Fruit fly (Drosophila melanogaster): ENCODE results near the gene CG32485.

Gene CG32485

dm6 chr3L:3080084-3080994 lies 30.2 kb downstream of the CG32485 start (continued):
- TF ChIP-seq CG10543 (GFP tag; optimal IDR thresholded peaks at IDR 0.05) (peak; percentile 80), oc (tag; optimal IDR thresholded peaks at IDR 0.05) (peak; percentile 7), Optix (GFP tag; IDR thresholded peaks at IDR 0.05) (peak; percentile 37; the same call in 2 of the 3 replicates), rib (GFP tag; IDR thresholded peaks at IDR 0.05) (no peak), CG34376 (GFP tag; optimal IDR thresholded peaks at IDR 0.05) (peak; percentile 98), z (GFP tag; IDR thresholded peaks at IDR 0.05) (no peak), CG32772 (GFP tag; IDR thresholded peaks at IDR 0.05) (peak; percentile 46), B-H1 (GFP tag; IDR thresholded peaks at IDR 0.05) (peak; percentile 31; the same call in 2 of the 3 replicates), Camta (GFP tag; optimal IDR thresholded peaks at IDR 0.05) (no peak), ATbp (GFP tag; optimal IDR thresholded peaks at IDR 0.05) (peak; percentile 32), wek (GFP tag; optimal IDR thresholded peaks at IDR 0.05) (no peak), cwo (GFP tag; optimal IDR thresholded peaks at IDR 0.05) (peak; percentile 75), dmrt11E (tag; optimal IDR thresholded peaks at IDR 0.05) (peak; percentile 13), NFAT (GFP tag; IDR thresholded peaks at IDR 0.05) (0 out of 2 replicates have a peak, but pooled peaks have one; percentile 19), p53 (GFP tag; optimal IDR thresholded peaks at IDR 0.05) (no peak), chinmo (GFP tag; IDR thresholded peaks at IDR 0.05; ENCODE audit: partially characterized antibody) (0 out of 4 replicates have a peak, but pooled peaks have one; percentile 61), sr (GFP tag; IDR thresholded peaks at IDR 0.05) (no peak), CG15011 (GFP tag; optimal IDR thresholded peaks at IDR 0.05) (peak; percentile 4), Dp (GFP tag; optimal IDR thresholded peaks at IDR 0.05) (no peak), Lpt (GFP tag; optimal IDR thresholded peaks at IDR 0.05) (no peak), slou (GFP tag; optimal IDR thresholded peaks at IDR 0.05) (no peak), bab2 (GFP tag; optimal IDR thresholded peaks at IDR 0.05) (peak; percentile 41), CG10267 (tag; optimal IDR thresholded peaks at IDR 0.05) (no peak), MTF-1 (GFP tag; optimal IDR thresholded peaks at IDR 0.05; ENCODE audit: borderline replicate concordance) (peak; percentile 25), jing (GFP tag; optimal IDR thresholded peaks at IDR 0.05) (peak; percentile 30), phol (tag; optimal IDR thresholded peaks at IDR 0.05) (peak; percentile 48), CG11560 (tag; IDR thresholded peaks at IDR 0.05) (0 out of 3 replicates have a peak, but pooled peaks have one; percentile 10), Scr (GFP tag; IDR thresholded peaks at IDR 0.05; ENCODE audit: partially characterized antibody) (no peak), hkb (optimal IDR thresholded peaks at IDR 0.05) (no peak), hkb (GFP tag; IDR thresholded peaks at IDR 0.05) (peak; percentile 49; the same call in 1 of the 2 replicates), CG3407 (GFP tag; optimal IDR thresholded peaks at IDR 0.05) (peak; percentile 51), dysf (GFP tag; IDR thresholded peaks at IDR 0.05) (peak; percentile 67), CG4854 (GFP tag; optimal IDR thresholded peaks at IDR 0.05) (no peak), Blimp-1 (GFP tag; optimal IDR thresholded peaks at IDR 0.05) (peak; percentile 17), org-1 (GFP tag; optimal IDR thresholded peaks at IDR 0.05) (no peak), CG3995 (GFP tag; optimal IDR thresholded peaks at IDR 0.05) (no peak), Hsf (GFP tag; optimal IDR thresholded peaks at IDR 0.05) (no peak), Mes4 (GFP tag; optimal IDR thresholded peaks at IDR 0.05) (peak; percentile 22), dmrt99B (tag; optimal IDR thresholded peaks at IDR 0.05) (no peak), Atf3 (GFP tag; optimal IDR thresholded peaks at IDR 0.05) (peak; percentile 21), GATAe (GFP tag; conservative IDR thresholded peaks at IDR 0.05) (peak; percentile 57; the same call in 1 of the 2 replicates), stc (GFP tag; IDR thresholded peaks at IDR 0.05) (peak; percentile 53), br (optimal IDR thresholded peaks at IDR 0.05) (no peak), CG3847 (GFP tag; IDR thresholded peaks at IDR 0.05) (no peak), CG1603 (tag; optimal IDR thresholded peaks at IDR 0.05) (peak; percentile 30), usp (GFP tag; optimal IDR thresholded peaks at IDR 0.05) (no peak), CG17802 (tag; optimal IDR thresholded peaks at IDR 0.05) (peak; percentile 26), en (GFP tag; optimal IDR thresholded peaks at IDR 0.05) (peak; percentile 13), CG4707 (GFP tag; optimal IDR thresholded peaks at IDR 0.05) (peak; percentile 23)

All from whole organism, embryonic.